Fruit fly (Drosophila melanogaster) whole organism, embryonic: ENCODE data around the gene CG4951.

Experiments
- ATbp ChIP-seq: fragments of 200-800 bp; sonication (Bioruptor generic); optimal IDR thresholded peaks from 2 replicates; lab custom pipeline; 2017; ENCODE audit warnings: missing biosample characterization, mild to moderate bottlenecking, missing genetic modification characterization, missing genetic modification reagents
- Ada2b ChIP-seq: fragments of 200-800 bp; sonication (Bioruptor generic); IDR thresholded peaks from 2 replicates; pipeline ENCODE4 v1.3.6; 2022; ENCODE audit warnings: missing biosample characterization, missing genetic modification characterization
- Aef1 ChIP-seq: fragments of 200-800 bp; sonication (Bioruptor generic); IDR thresholded peaks from 3 replicates; pipeline ENCODE4 v1.3.6; 2022; ENCODE audit warnings: missing biosample characterization, missing genetic modification characterization
- BEAF-32 ChIP-seq: fragments of 200-800 bp; sonication (Bioruptor generic); optimal IDR thresholded peaks from 3 replicates; lab custom pipeline; 2017; ENCODE audit warnings: missing biosample characterization, missing genetic modification characterization, mild to moderate bottlenecking, moderate library complexity, missing genetic modification reagents
- CG10267 ChIP-seq: fragments of 200-800 bp; sonication (Bioruptor generic); optimal IDR thresholded peaks from 2 replicates; lab custom pipeline; 2018; ENCODE audit warnings: missing biosample characterization, mild to moderate bottlenecking, missing genetic modification characterization, moderate library complexity
- CG10565 ChIP-seq: fragments of 200-800 bp; sonication (Bioruptor generic); optimal IDR thresholded peaks from 3 replicates; lab custom pipeline; 2016; ENCODE audit warnings: missing biosample characterization, mild to moderate bottlenecking, missing genetic modification characterization
- CG13287 ChIP-seq: fragments of 200-800 bp; sonication (Bioruptor generic); IDR thresholded peaks from 2 replicates; pipeline ENCODE4 v1.3.6; 2022; ENCODE audit warnings: missing biosample characterization, missing genetic modification characterization; ENCODE audit not compliant: partially characterized antibody
- CG15011 ChIP-seq: fragments of 200-800 bp; sonication (Bioruptor generic); optimal IDR thresholded peaks from 3 replicates; lab custom pipeline; 2018; ENCODE audit warnings: missing biosample characterization, mild to moderate bottlenecking, missing genetic modification characterization
- CG1603 ChIP-seq: fragments of 200-800 bp; sonication (Bioruptor generic); optimal IDR thresholded peaks from 2 replicates; lab custom pipeline; 2019; ENCODE audit warnings: missing biosample characterization, mild to moderate bottlenecking, missing genetic modification characterization, moderate library complexity
- CG17361 ChIP-seq: fragments of 200-800 bp; sonication (Bioruptor generic); IDR thresholded peaks from 3 replicates; pipeline ENCODE4 v1.3.6; 2022; ENCODE audit warnings: missing biosample characterization, missing genetic modification characterization
- CG17385 ChIP-seq: fragments of 200-800 bp; sonication (Bioruptor generic); optimal IDR thresholded peaks from 3 replicates; lab custom pipeline; 2018; ENCODE audit warnings: missing biosample characterization, mild to moderate bottlenecking, missing genetic modification characterization
- CG17829 ChIP-seq: fragments of 200-800 bp; optimal IDR thresholded peaks from 2 replicates; lab custom pipeline; 2019; ENCODE audit warnings: missing biosample characterization, mild to moderate bottlenecking, missing genetic modification characterization, moderate library complexity
- CG18262 ChIP-seq: fragments of 200-800 bp; optimal IDR thresholded peaks from 3 replicates; lab custom pipeline; 2019; ENCODE audit warnings: missing biosample characterization, mild to moderate bottlenecking, missing genetic modification characterization, moderate library complexity
- CG2712 ChIP-seq: fragments of 200-800 bp; optimal IDR thresholded peaks from 3 replicates; lab custom pipeline; 2019; ENCODE audit warnings: missing biosample characterization, mild to moderate bottlenecking, missing genetic modification characterization, moderate library complexity
- CG33213 ChIP-seq: fragments of 200-800 bp; sonication (Bioruptor generic); optimal IDR thresholded peaks from 3 replicates; lab custom pipeline; 2016; ENCODE audit warnings: missing biosample characterization, missing genetic modification characterization
- CG34422 ChIP-seq: fragments of 200-800 bp; sonication (Bioruptor generic); IDR thresholded peaks from 3 replicates; pipeline ENCODE4 v1.3.6; 2022; ENCODE audit warnings: missing biosample characterization, missing genetic modification characterization
- CG3847 ChIP-seq: fragments of 200-800 bp; sonication (Bioruptor generic); IDR thresholded peaks from 2 replicates; pipeline ENCODE4 v1.3.6; 2022; ENCODE audit warnings: missing biosample characterization, missing genetic modification characterization
- CG8290 ChIP-seq, 3 experiments: fragments of 200-800 bp; sonication (Bioruptor generic); optimal IDR thresholded peaks; 2 replicates each; lab custom pipeline; 2016 to 2019; ENCODE audit warnings: missing biosample characterization in 3 of 3, missing genetic modification characterization in 3 of 3, mild to moderate bottlenecking in 2 of 3, moderate library complexity in 1 of 3
- CG9215 ChIP-seq: fragments of 200-800 bp; sonication (Bioruptor generic); IDR thresholded peaks from 2 replicates; pipeline ENCODE4 v1.3.6; 2022; ENCODE audit warnings: missing biosample characterization, missing genetic modification characterization
- CG9797 ChIP-seq: fragments of 200-800 bp; sonication (Bioruptor generic); optimal IDR thresholded peaks from 3 replicates; lab custom pipeline; 2018; ENCODE audit warnings: missing biosample characterization, mild to moderate bottlenecking, missing genetic modification characterization
- H2.0 ChIP-seq: fragments of 200-800 bp; sonication (Bioruptor generic); IDR thresholded peaks from 2 replicates; pipeline ENCODE4 v1.3.6; 2022; ENCODE audit warnings: missing biosample characterization, missing genetic modification characterization
- Hr78 ChIP-seq, 2 experiments: fragments of 200-800 bp in 1 of 2; fragments of >200 bp in 1 of 2; sonication (Bioruptor generic) in 1 of 2; optimal IDR thresholded peaks; 2 replicates each; lab custom pipeline; 2017 to 2019; ENCODE audit warnings: missing biosample characterization in 2 of 2, missing genetic modification characterization in 2 of 2, mild to moderate bottlenecking in 1 of 2, moderate library complexity in 1 of 2
- MBD-R2 ChIP-seq: fragments of 200-800 bp; sonication (Bioruptor generic); IDR thresholded peaks from 2 replicates; pipeline ENCODE4 v1.3.6; 2022; ENCODE audit warnings: missing biosample characterization, missing genetic modification characterization
- MESR4 ChIP-seq: fragments of 200-800 bp; sonication (Bioruptor generic); optimal IDR thresholded peaks from 2 replicates; lab custom pipeline; 2018; ENCODE audit warnings: missing biosample characterization, mild to moderate bottlenecking, missing genetic modification characterization, moderate library complexity
- NK7.1 ChIP-seq: fragments of 200-800 bp; sonication (Bioruptor generic); optimal IDR thresholded peaks from 3 replicates; lab custom pipeline; 2016; ENCODE audit warnings: missing biosample characterization, missing genetic modification characterization
- Nf-YC ChIP-seq: fragments of 200-800 bp; optimal IDR thresholded peaks from 3 replicates; lab custom pipeline; 2019; ENCODE audit warnings: missing biosample characterization, mild to moderate bottlenecking, missing genetic modification characterization, moderate library complexity
- Sry-β ChIP-seq: fragments of 200-800 bp; sonication (Bioruptor generic); optimal IDR thresholded peaks from 2 replicates; lab custom pipeline; 2018; ENCODE audit warnings: missing biosample characterization, mild to moderate bottlenecking, missing genetic modification characterization, moderate library complexity
- Tbp ChIP-seq: fragments of >200 bp; optimal IDR thresholded peaks from 2 replicates; lab custom pipeline; 2018; ENCODE audit warnings: missing biosample characterization, missing genetic modification characterization
- YL-1 ChIP-seq: fragments of 200-800 bp; sonication (Bioruptor generic); optimal IDR thresholded peaks from 3 replicates; lab custom pipeline; 2017; ENCODE audit warnings: missing biosample characterization, mild to moderate bottlenecking, missing genetic modification characterization
- ash1 ChIP-seq: fragments of 200-800 bp; sonication (Bioruptor generic); optimal IDR thresholded peaks from 2 replicates; lab custom pipeline; 2018; ENCODE audit warnings: missing biosample characterization, mild to moderate bottlenecking, missing genetic modification characterization
- ci ChIP-seq: fragments of 200-800 bp; sonication (Bioruptor generic); IDR thresholded peaks from 3 replicates; pipeline ENCODE4 v1.3.6; 2022; ENCODE audit warnings: missing biosample characterization, missing genetic modification characterization
- gem ChIP-seq: fragments of 200-800 bp; sonication (Bioruptor generic); optimal IDR thresholded peaks from 2 replicates; lab custom pipeline; 2019; ENCODE audit warnings: missing biosample characterization, mild to moderate bottlenecking, missing genetic modification characterization, moderate library complexity
- gfzf ChIP-seq: fragments of 200-800 bp; sonication (Bioruptor generic); optimal IDR thresholded peaks from 2 replicates; lab custom pipeline; 2016; ENCODE audit warnings: missing biosample characterization, mild to moderate bottlenecking, missing genetic modification characterization, moderate library complexity
- gsb-n ChIP-seq: fragments of 200-800 bp; sonication (Bioruptor generic); optimal IDR thresholded peaks from 3 replicates; lab custom pipeline; 2018; ENCODE audit warnings: missing biosample characterization, mild to moderate bottlenecking, missing genetic modification characterization
- her ChIP-seq: fragments of 200-800 bp; sonication (Bioruptor generic); optimal IDR thresholded peaks from 2 replicates; lab custom pipeline; 2016; ENCODE audit warnings: missing biosample characterization, missing genetic modification characterization
- mam ChIP-seq: fragments of 200-800 bp; sonication (Bioruptor generic); optimal IDR thresholded peaks from 3 replicates; lab custom pipeline; 2016; ENCODE audit warnings: missing biosample characterization, missing genetic modification characterization
- pnt ChIP-seq: fragments of 200-800 bp; sonication (Bioruptor generic); optimal IDR thresholded peaks from 3 replicates; lab custom pipeline; 2016; ENCODE audit warnings: missing biosample characterization, missing genetic modification characterization
- so ChIP-seq: fragments of 200-800 bp; sonication (Bioruptor generic); IDR thresholded peaks from 3 replicates; pipeline ENCODE4 v1.3.6; 2022; ENCODE audit warnings: missing biosample characterization, missing genetic modification characterization
- sqz ChIP-seq: fragments of 200-800 bp; sonication (Bioruptor generic); optimal IDR thresholded peaks from 3 replicates; lab custom pipeline; 2018; ENCODE audit warnings: missing biosample characterization, mild to moderate bottlenecking, missing genetic modification characterization
- sr ChIP-seq: fragments of 200-800 bp; sonication (Bioruptor generic); IDR thresholded peaks from 3 replicates; pipeline ENCODE4 v1.3.6; 2022; ENCODE audit warnings: missing biosample characterization, missing genetic modification characterization
- trem ChIP-seq: fragments of 200-800 bp; optimal IDR thresholded peaks from 3 replicates; lab custom pipeline; 2019; ENCODE audit warnings: missing biosample characterization, mild to moderate bottlenecking, missing genetic modification characterization, moderate library complexity
- ttk ChIP-seq: fragments of 200-800 bp; sonication (Bioruptor generic); IDR thresholded peaks from 2 replicates; pipeline ENCODE4 v2.1.2; 2022; ENCODE audit warnings: missing biosample characterization, missing genetic modification characterization
- vnd ChIP-seq: fragments of 200-800 bp; sonication (Bioruptor generic); IDR thresholded peaks from 3 replicates; pipeline ENCODE4 v1.3.6; 2022; ENCODE audit warnings: missing biosample characterization, missing genetic modification characterization; ENCODE audit not compliant: partially characterized antibody
- wek ChIP-seq: fragments of 200-800 bp; sonication (Bioruptor generic); optimal IDR thresholded peaks from 3 replicates; lab custom pipeline; 2018; ENCODE audit warnings: missing biosample characterization, mild to moderate bottlenecking, missing genetic modification characterization, moderate library complexity

The CG4951 gene

dm6 chr3R:27922673-27923175, 31.2 kb downstream of the CG4951 start, which contains the start of gene RpL4 (continued):
- TF ChIP-seq her (GFP tag; lab: Kevin White, UChicago) (peak; percentile 68), Tbp (GFP tag; lab: Kevin White, UChicago) (peak; percentile 6), Aef1 (GFP tag; lab: Robert Waterston, UW) (0 out of 3 replicates have a peak, but pooled peaks have one; percentile 21), mam (GFP tag; lab: Kevin White, UChicago) (peak; percentile 65), CG10565 (GFP tag; lab: Kevin White, UChicago) (no peak), CG17361 (GFP tag; lab: Robert Waterston, UW) (peak; percentile 83), H2.0 (GFP tag; lab: Robert Waterston, UW) (peak; percentile 83)

- TF ChIP-seq MBD-R2 (peak; percentile 64), CG34422 (GFP tag; lab: Robert Waterston, UW) (0 out of 3 replicates have a peak, but pooled peaks have one; percentile 26), MESR4 (peak; percentile 55), Hr78 (GFP tag; optimal IDR thresholded peaks at IDR 0.05; lab: Kevin White, UChicago) (no peak), CG13287 (GFP tag; lab: Robert Waterston, UW) (no peak; the same call in 1 of the 2 replicates), CG8290 (GFP tag; optimal IDR thresholded peaks at IDR 0.05; lab: Kevin White, UChicago) (no peak), CG8290 (tag; optimal IDR thresholded peaks at IDR 0.05; lab: Kevin White, UChicago) (no peak), Sry-β (GFP tag; lab: Kevin White, UChicago) (peak; percentile 89), CG17385 (peak; percentile 68)
Measured at dm6 chr3R:27921982-27922672, 31.8 kb downstream of the CG4951 start, which contains the start of gene BCAS2. Gene BCAS2, minus strand, starts transcription at chr3R:27922356.

- TF ChIP-seq ash1 (GFP tag; lab: Kevin White, UChicago) (no peak), BEAF-32 (GFP tag; lab: Kevin White, UChicago) (no peak), so (GFP tag; lab: Robert Waterston, UW) (no peak), CG17829 (tag; lab: Kevin White, UChicago) (peak; percentile 14), CG3847 (no peak), ATbp (GFP tag; lab: Kevin White, UChicago) (peak; percentile 7), wek (GFP tag; lab: Kevin White, UChicago) (peak; percentile 10), MESR4 (peak; percentile 25), CG15011 (GFP tag; lab: Kevin White, UChicago) (no peak), CG9215 (GFP tag; lab: Robert Waterston, UW) (no peak), gsb-n (tag; lab: Kevin White, UChicago) (peak; percentile 12), CG18262 (tag; lab: Kevin White, UChicago) (peak; percentile 19), trem (tag; lab: Kevin White, UChicago) (peak; percentile 43), sqz (GFP tag; lab: Kevin White, UChicago) (peak; percentile 56), vnd (no peak), pnt (GFP tag; lab: Kevin White, UChicago) (no peak), MBD-R2 (peak; percentile 59), YL-1 (peak; percentile 13), ci (GFP tag; lab: Robert Waterston, UW) (no peak), sr (GFP tag; lab: Robert Waterston, UW) (no peak), CG17361 (GFP tag; lab: Robert Waterston, UW) (peak; percentile 27; the same call in 1 of the 3 replicates), CG10267 (peak; percentile 50), ttk (GFP tag; lab: Robert Waterston, UW) (no peak), CG9797 (GFP tag; lab: Kevin White, UChicago) (peak; percentile 35), gfzf (GFP tag; lab: Kevin White, UChicago) (peak; percentile 56), gem (tag; lab: Kevin White, UChicago) (peak; percentile 29), Sry-β (GFP tag; lab: Kevin White, UChicago) (peak; percentile 48), CG17385 (peak; percentile 21), CG2712 (tag; lab: Kevin White, UChicago) (peak; percentile 23), Ada2b (GFP tag; lab: Robert Waterston, UW) (no peak), CG1603 (tag; lab: Kevin White, UChicago) (peak; percentile 12), CG33213 (no peak), NK7.1 (GFP tag; lab: Kevin White, UChicago) (no peak), Nf-YC (tag; lab: Kevin White, UChicago) (peak; percentile 12)
Measured at dm6 chr3R:27920883-27921282, 33.0 kb downstream of the CG4951 start, which contains the start of gene CG12259. Gene CG12259, minus strand, starts transcription at chr3R:27921089.
